Fruit fly (Drosophila melanogaster): ENCODE results near the gene CG14963.

The CG14963 gene

dm6 chr3L:3198447-3199402, 26.4 kb upstream of the CG14963 start, which contains the start of the genes CG32276 and gry (continued):
- TF ChIP-seq Doc2 (GFP tag; IDR thresholded peaks at IDR 0.05) (no peak), ap (GFP tag; IDR thresholded peaks at IDR 0.05) (peak; percentile 82), Xrp1 (GFP tag; IDR thresholded peaks at IDR 0.05) (peak; percentile 72; the same call in 1 of the 2 replicates), Gug (GFP tag; IDR thresholded peaks at IDR 0.05) (peak; percentile 68; the same call in 2 of the 4 replicates), zen (tag; optimal IDR thresholded peaks at IDR 0.05) (peak; percentile 69), dati (GFP tag; IDR thresholded peaks at IDR 0.05) (peak; percentile 48; the same call in 1 of the 2 replicates), schlank (tag; optimal IDR thresholded peaks at IDR 0.05) (no peak), Dp (GFP tag; optimal IDR thresholded peaks at IDR 0.05) (peak; percentile 22), Dfd (GFP tag; optimal IDR thresholded peaks at IDR 0.05) (no peak), grau (tag; optimal IDR thresholded peaks at IDR 0.05) (no peak), MTF-1 (GFP tag; optimal IDR thresholded peaks at IDR 0.05; ENCODE audit: borderline replicate concordance) (peak; percentile 42), chinmo (GFP tag; IDR thresholded peaks at IDR 0.05; ENCODE audit: partially characterized antibody) (0 out of 4 replicates have a peak, but pooled peaks have one; percentile 54), CG7963 (GFP tag; IDR thresholded peaks at IDR 0.05; ENCODE audit: partially characterized antibody) (no peak), mam (GFP tag; optimal IDR thresholded peaks at IDR 0.05) (peak; percentile 79), Pdp1 (GFP tag; optimal IDR thresholded peaks at IDR 0.05) (peak in 1 of 2 experiments; percentile 83), Hmr (GFP tag; optimal IDR thresholded peaks at IDR 0.05) (peak; percentile 76), CG33557 (GFP tag; optimal IDR thresholded peaks at IDR 0.05) (peak; percentile 54), ham (GFP tag; IDR thresholded peaks at IDR 0.05) (no peak), twi (tag; optimal IDR thresholded peaks at IDR 0.05) (peak; percentile 61), Oli (tag; optimal IDR thresholded peaks at IDR 0.05) (peak; percentile 54), chn (GFP tag; optimal IDR thresholded peaks at IDR 0.05) (peak; percentile 77), CG11247 (GFP tag; IDR thresholded peaks at IDR 0.05) (peak; percentile 54), slp2 (GFP tag; optimal IDR thresholded peaks at IDR 0.05) (peak; percentile 67), jigr1 (GFP tag; IDR thresholded peaks at IDR 0.05) (no peak), gsb (GFP tag; IDR thresholded peaks at IDR 0.05) (no peak), Abd-B (GFP tag; optimal IDR thresholded peaks at IDR 0.05) (peak; percentile 43), CG2875 (GFP tag; optimal IDR thresholded peaks at IDR 0.05) (no peak), D (optimal IDR thresholded peaks at IDR 0.05) (peak; percentile 27), D (GFP tag; optimal IDR thresholded peaks at IDR 0.05) (peak; percentile 48), br (optimal IDR thresholded peaks at IDR 0.05) (no peak), CG1233 (GFP tag; optimal IDR thresholded peaks at IDR 0.05) (peak; percentile 67), CG9876 (GFP tag; optimal IDR thresholded peaks at IDR 0.05) (peak; percentile 55), sim (GFP tag; IDR thresholded peaks at IDR 0.05) (no peak), CG10543 (GFP tag; optimal IDR thresholded peaks at IDR 0.05) (peak; percentile 79), z (GFP tag; IDR thresholded peaks at IDR 0.05) (0 out of 3 replicates have a peak, but pooled peaks have one; percentile 34), hb (GFP tag; IDR thresholded peaks at IDR 0.05; ENCODE audit: partially characterized antibody) (no peak), lov (optimal IDR thresholded peaks at IDR 0.05) (no peak), lov (GFP tag; IDR thresholded peaks at IDR 0.05) (peak; percentile 61; the same call in 1 of the 3 replicates), CG5180 (GFP tag; optimal IDR thresholded peaks at IDR 0.05) (no peak), ranshi (GFP tag; IDR thresholded peaks at IDR 0.05) (peak; percentile 44), CG11398 (GFP tag; optimal IDR thresholded peaks at IDR 0.05) (no peak), stc (GFP tag; IDR thresholded peaks at IDR 0.05) (peak; percentile 62), Stat92E (GFP tag; optimal IDR thresholded peaks at IDR 0.05) (peak in 1 of 3 experiments; percentile 54), CG6654 (GFP tag; optimal IDR thresholded peaks at IDR 0.05) (no peak), tin (GFP tag; optimal IDR thresholded peaks at IDR 0.05) (peak; percentile 85), sens-2 (GFP tag; IDR thresholded peaks at IDR 0.05) (peak; percentile 55; the same call in 1 of the 2 replicates), CG17328 (GFP tag; IDR thresholded peaks at IDR 0.05) (peak; percentile 78), CrebB (tag; optimal IDR thresholded peaks at IDR 0.05) (peak; percentile 67)
